Worm (Caenorhabditis elegans) whole organism, L2 larva: ENCODE measurements around the gene glb-29.
A peak's percentile ranks its signal among the peaks of the same experiment; 100 is the strongest.

Experiments
- lin-11 ChIP-seq: fragments of 150-350 bp; sonication (generic microtip); optimal IDR thresholded peaks from 2 replicates; lab custom pipeline; 2014; ENCODE audit warnings: missing biosample characterization, missing genetic modification characterization, inconsistent platforms, mixed read lengths
- skn-1 ChIP-seq: sonication (generic microtip); optimal IDR thresholded peaks from 2 replicates; lab custom pipeline; 2017; ENCODE audit warnings: missing biosample characterization, missing genetic modification characterization
- sma-3 ChIP-seq: sonication (generic microtip); optimal IDR thresholded peaks from 2 replicates; lab custom pipeline; 2016; ENCODE audit warnings: missing genetic modification reagents, missing genetic modification characterization, missing compliant biosample characterization
- ztf-4 ChIP-seq: fragments of 150-350 bp; optimal IDR thresholded peaks from 2 replicates; lab custom pipeline; 2014; ENCODE audit warnings: missing biosample characterization, missing genetic modification characterization

- no peak for TF ChIP-seq skn-1 (tag; lab: Kevin White, UChicago)
- TF ChIP-seq sma-3 (GFP tag; lab: Kevin White, UChicago), result peak; percentile 8
- TF ChIP-seq ztf-4 (tag; lab: Kevin White, UChicago), result no peak
- TF ChIP-seq lin-11 (tag; lab: Kevin White, UChicago), result no peak
Measured at ce11 chrII:12053486-12053885, 44.6 kb downstream of the glb-29 start.
